Worm (Caenorhabditis elegans) whole organism, late embryonic: ENCODE measurements around the gene txt-17.
A peak's percentile ranks its signal among the peaks of the same experiment; 100 is the strongest.

Experiments
- C08G9.2 ChIP-seq: sonication (generic microtip); optimal IDR thresholded peaks from 2 replicates; lab custom pipeline; 2016; ENCODE audit warnings: mild to moderate bottlenecking, missing genetic modification characterization, moderate library complexity, missing compliant biosample characterization
- F13H6.1 ChIP-seq: sonication (generic microtip); optimal IDR thresholded peaks from 2 replicates; lab custom pipeline; 2016; ENCODE audit warnings: missing genetic modification characterization, missing compliant biosample characterization
- Y22D7AL.16 ChIP-seq: sonication (generic microtip); optimal IDR thresholded peaks from 2 replicates; lab custom pipeline; 2016; ENCODE audit warnings: missing genetic modification characterization, missing compliant biosample characterization
- ceh-14 ChIP-seq: sonication (generic microtip); optimal IDR thresholded peaks from 2 replicates; lab custom pipeline; 2016; ENCODE audit warnings: missing genotype, missing genetic modification characterization, missing compliant biosample characterization
- ceh-18 ChIP-seq: sonication (generic microtip); optimal IDR thresholded peaks from 2 replicates; lab custom pipeline; 2016; ENCODE audit warnings: missing genetic modification characterization, missing compliant biosample characterization
- ceh-2 ChIP-seq: sonication (generic microtip); optimal IDR thresholded peaks from 2 replicates; lab custom pipeline; 2016; ENCODE audit warnings: missing genotype, missing genetic modification characterization, missing compliant biosample characterization
- ceh-22 ChIP-seq: sonication (generic microtip); optimal IDR thresholded peaks from 2 replicates; lab custom pipeline; 2017; ENCODE audit warnings: missing biosample characterization, missing genetic modification characterization
- ceh-31 ChIP-seq: sonication (generic microtip); optimal IDR thresholded peaks from 2 replicates; lab custom pipeline; 2016; ENCODE audit warnings: missing genetic modification characterization, missing compliant biosample characterization
- ceh-48 ChIP-seq: sonication (generic microtip); optimal IDR thresholded peaks from 2 replicates; lab custom pipeline; 2016; ENCODE audit warnings: missing genetic modification characterization, inconsistent platforms, missing compliant biosample characterization
- che-1 ChIP-seq: sonication (generic microtip); optimal IDR thresholded peaks from 2 replicates; lab custom pipeline; 2016; ENCODE audit warnings: mild to moderate bottlenecking, missing genetic modification characterization, missing compliant biosample characterization
- dve-1 ChIP-seq: sonication (generic microtip); optimal IDR thresholded peaks from 2 replicates; lab custom pipeline; 2017; ENCODE audit warnings: antibody characterized with exemption, mild to moderate bottlenecking, missing genetic modification characterization, missing compliant biosample characterization
- elt-2 ChIP-seq: sonication (generic microtip); optimal IDR thresholded peaks from 2 replicates; lab custom pipeline; 2016; ENCODE audit warnings: missing genetic modification reagents, missing genetic modification characterization, missing compliant biosample characterization
- elt-4 ChIP-seq: sonication (generic microtip); optimal IDR thresholded peaks from 2 replicates; lab custom pipeline; 2016; ENCODE audit warnings: missing genetic modification characterization, missing compliant biosample characterization
- ets-4 ChIP-seq: sonication (generic microtip); optimal IDR thresholded peaks from 2 replicates; lab custom pipeline; 2016; ENCODE audit warnings: missing genetic modification characterization, missing compliant biosample characterization
- fax-1 ChIP-seq: sonication (generic microtip); optimal IDR thresholded peaks from 2 replicates; lab custom pipeline; 2016; ENCODE audit warnings: missing genotype, missing genetic modification characterization, missing compliant biosample characterization
- fkh-10 ChIP-seq: fragments of 150-350 bp; optimal IDR thresholded peaks from 2 replicates; lab custom pipeline; 2014; ENCODE audit warnings: missing biosample characterization, missing genetic modification reagents, missing genetic modification characterization
- fkh-6 ChIP-seq: sonication (generic microtip); optimal IDR thresholded peaks from 2 replicates; lab custom pipeline; 2016; ENCODE audit warnings: missing genetic modification characterization, missing compliant biosample characterization
- gmeb-2 ChIP-seq: sonication (generic microtip); optimal IDR thresholded peaks from 2 replicates; lab custom pipeline; 2016; ENCODE audit warnings: missing genetic modification characterization, inconsistent platforms, missing compliant biosample characterization
- hlh-15 ChIP-seq: sonication (generic microtip); optimal IDR thresholded peaks from 2 replicates; lab custom pipeline; 2016; ENCODE audit warnings: missing genetic modification characterization, missing compliant biosample characterization
- lim-6 ChIP-seq: sonication (generic microtip); optimal IDR thresholded peaks from 2 replicates; lab custom pipeline; 2016; ENCODE audit warnings: missing genetic modification characterization, missing compliant biosample characterization
- madf-2 ChIP-seq: sonication (generic microtip); optimal IDR thresholded peaks from 2 replicates; lab custom pipeline; 2017; ENCODE audit warnings: missing genetic modification characterization, missing compliant biosample characterization
- nhr-232 ChIP-seq: sonication (generic microtip); optimal IDR thresholded peaks from 2 replicates; lab custom pipeline; 2016; ENCODE audit warnings: missing genetic modification characterization, missing compliant biosample characterization
- npax-4 ChIP-seq: sonication (generic microtip); optimal IDR thresholded peaks from 2 replicates; lab custom pipeline; 2016; ENCODE audit warnings: missing genetic modification characterization, missing compliant biosample characterization
- odd-2 ChIP-seq: sonication (generic microtip); optimal IDR thresholded peaks from 2 replicates; lab custom pipeline; 2017; ENCODE audit warnings: antibody characterized with exemption, mild to moderate bottlenecking, missing genetic modification characterization, missing compliant biosample characterization
- pag-3 ChIP-seq: sonication (generic microtip); optimal IDR thresholded peaks from 2 replicates; lab custom pipeline; 2016; ENCODE audit warnings: missing compliant biosample characterization, missing genetic modification characterization, borderline replicate concordance
- pat-9 ChIP-seq: fragments of 200-800 bp; sonication (Bioruptor generic); optimal IDR thresholded peaks from 2 replicates; lab custom pipeline; 2018; ENCODE audit warnings: mild to moderate bottlenecking, missing genetic modification characterization, moderate library complexity, missing compliant biosample characterization
- pqm-1 ChIP-seq: sonication (generic microtip); optimal IDR thresholded peaks from 2 replicates; lab custom pipeline; 2016; ENCODE audit warnings: missing genetic modification characterization, missing compliant biosample characterization
- rnt-1 ChIP-seq: sonication (generic microtip); optimal IDR thresholded peaks from 2 replicates; lab custom pipeline; 2016; ENCODE audit warnings: missing genetic modification characterization, missing compliant biosample characterization
- sdc-2 ChIP-seq: sonication (generic microtip); optimal IDR thresholded peaks from 2 replicates; lab custom pipeline; 2016; ENCODE audit warnings: missing genotype, missing genetic modification characterization, missing compliant biosample characterization
- tbx-2 ChIP-seq: sonication (generic microtip); optimal IDR thresholded peaks from 2 replicates; lab custom pipeline; 2016; ENCODE audit warnings: missing genetic modification characterization, missing compliant biosample characterization
- ttx-3 ChIP-seq: sonication (generic microtip); optimal IDR thresholded peaks from 2 replicates; lab custom pipeline; 2016; ENCODE audit warnings: missing genetic modification reagents, missing genetic modification characterization, missing compliant biosample characterization
- unc-55 ChIP-seq: sonication (generic microtip); optimal IDR thresholded peaks from 2 replicates; lab custom pipeline; 2017; ENCODE audit warnings: missing biosample characterization, missing genetic modification reagents, missing genetic modification characterization
- unc-86 ChIP-seq: sonication (generic microtip); optimal IDR thresholded peaks from 2 replicates; lab custom pipeline; 2016; ENCODE audit warnings: missing genetic modification characterization, missing compliant biosample characterization
- zip-5 ChIP-seq: sonication (generic microtip); optimal IDR thresholded peaks from 2 replicates; lab custom pipeline; 2016; ENCODE audit warnings: missing genetic modification characterization, missing compliant biosample characterization
- ztf-16 ChIP-seq: sonication (generic microtip); optimal IDR thresholded peaks from 2 replicates; lab custom pipeline; 2017; ENCODE audit warnings: missing genetic modification characterization, missing compliant biosample characterization

txt-17 gene

ce11 chrV:7076161-7076560, 23.2 kb upstream of the txt-17 start:
- peak; percentile 7 for TF ChIP-seq elt-2 (tag; lab: Kevin White, UChicago)
- TF ChIP-seq F13H6.1 (tag; lab: Kevin White, UChicago): no peak

ce11 chrV:7075646-7076045, 22.6 kb upstream of the txt-17 start, which contains the start of gene npa-1:
npa-1 (plus strand) TSS chrV:7075787.
- TF ChIP-seq C08G9.2 (tag; lab: Kevin White, UChicago): no peak
- no peak for TF ChIP-seq pat-9 (tag; lab: Kevin White, UChicago)
- TF ChIP-seq elt-2 (tag; lab: Kevin White, UChicago): peak; percentile 45
- TF ChIP-seq pqm-1 (tag; lab: Kevin White, UChicago): no peak
- TF ChIP-seq unc-55 (GFP tag; lab: Kevin White, UChicago): no peak

- no peak for TF ChIP-seq ets-4 (tag; lab: Kevin White, UChicago)
- no peak for TF ChIP-seq ceh-48
- no peak for TF ChIP-seq hlh-15 (tag; lab: Kevin White, UChicago)
- TF ChIP-seq nhr-232 (tag; lab: Kevin White, UChicago): no peak
Observed at ce11 chrV:7072309-7072708, 19.3 kb upstream of the txt-17 start, which contains the start of gene F27B10.1. F27B10.1 (plus strand) TSS chrV:7072609.

ce11 chrV:7069605-7070004, 16.6 kb upstream of the txt-17 start:
- no peak for TF ChIP-seq odd-2 (tag; lab: Kevin White, UChicago)
- no peak for TF ChIP-seq F13H6.1 (tag; lab: Kevin White, UChicago)
- TF ChIP-seq dve-1: no peak
- TF ChIP-seq elt-2 (tag; lab: Kevin White, UChicago): no peak
- TF ChIP-seq fkh-6 (tag; lab: Kevin White, UChicago): no peak
- no peak for TF ChIP-seq unc-86 (tag; lab: Kevin White, UChicago)
- TF ChIP-seq ceh-2 (tag; lab: Kevin White, UChicago): no peak
- TF ChIP-seq gmeb-2 (tag; lab: Kevin White, UChicago): no peak
- no peak for TF ChIP-seq ztf-16 (tag; lab: Kevin White, UChicago)
- no peak for TF ChIP-seq pag-3 (tag; lab: Kevin White, UChicago)
- TF ChIP-seq ets-4 (tag; lab: Kevin White, UChicago): no peak
- no peak for TF ChIP-seq Y22D7AL.16 (tag; lab: Kevin White, UChicago)
- TF ChIP-seq ttx-3 (tag; lab: Kevin White, UChicago): no peak
- TF ChIP-seq fkh-10: no peak
- no peak for TF ChIP-seq ceh-18 (tag; lab: Kevin White, UChicago)
- TF ChIP-seq pqm-1 (tag; lab: Kevin White, UChicago): no peak
- TF ChIP-seq ceh-31 (tag; lab: Kevin White, UChicago): no peak
- no peak for TF ChIP-seq sdc-2 (tag; lab: Kevin White, UChicago)
- TF ChIP-seq, all 69 proteins: peak for 0

- TF ChIP-seq ceh-2 (tag; lab: Kevin White, UChicago): no peak
- TF ChIP-seq ceh-48: no peak
- no peak for TF ChIP-seq pat-9 (tag; lab: Kevin White, UChicago)
- TF ChIP-seq elt-4 (tag; lab: Kevin White, UChicago): no peak
- no peak for TF ChIP-seq madf-2 (tag; lab: Kevin White, UChicago)
- TF ChIP-seq lim-6 (tag; lab: Kevin White, UChicago): no peak
- no peak for TF ChIP-seq ttx-3 (tag; lab: Kevin White, UChicago)
- TF ChIP-seq npax-4: no peak
- TF ChIP-seq ceh-22 (tag; lab: Kevin White, UChicago): no peak
- TF ChIP-seq fax-1: no peak
- TF ChIP-seq fkh-10: no peak
- TF ChIP-seq fkh-6 (tag; lab: Kevin White, UChicago): no peak
- no peak for TF ChIP-seq tbx-2
- no peak for TF ChIP-seq zip-5 (tag; lab: Kevin White, UChicago)
- no peak for TF ChIP-seq hlh-15 (tag; lab: Kevin White, UChicago)
- TF ChIP-seq che-1 (tag; lab: Kevin White, UChicago): no peak
- TF ChIP-seq rnt-1 (tag; lab: Kevin White, UChicago): no peak
- no peak for TF ChIP-seq ets-4 (tag; lab: Kevin White, UChicago)
- no peak for TF ChIP-seq ceh-14 (tag; lab: Kevin White, UChicago)
Observed at ce11 chrV:7068861-7069260, 15.9 kb upstream of the txt-17 start.
